Worm (Caenorhabditis elegans) whole organism, L1 larva: ENCODE data around the gene W09D6.4.

Source experiments
- ceh-90 ChIP-seq: sonication (generic microtip); optimal IDR thresholded peaks from 2 replicates; lab custom pipeline; 2016; ENCODE audit warnings: missing genetic modification characterization, missing compliant biosample characterization
- hpl-2 ChIP-seq: fragments of 150-350 bp; optimal IDR thresholded peaks from 2 replicates; lab custom pipeline; 2014; ENCODE audit warnings: missing biosample characterization, missing genetic modification reagents, missing genetic modification characterization
- jun-1 ChIP-seq: fragments of 150-350 bp; optimal IDR thresholded peaks from 2 replicates; lab custom pipeline; 2014; ENCODE audit warnings: missing biosample characterization, missing genetic modification reagents, missing genetic modification characterization
- nhr-28 ChIP-seq: fragments of 150-350 bp; optimal IDR thresholded peaks from 2 replicates; lab custom pipeline; 2014; ENCODE audit warnings: missing biosample characterization, missing genetic modification characterization
- nhr-85 ChIP-seq: sonication (generic microtip); peaks from one replicate; lab custom pipeline; 2016; ENCODE audit warnings: missing genetic modification characterization, inconsistent platforms, missing compliant biosample characterization
- unc-62 ChIP-seq: fragments of 150-350 bp; optimal IDR thresholded peaks from 2 replicates; lab custom pipeline; 2014; ENCODE audit warnings: missing biosample characterization, missing genetic modification reagents, missing genetic modification characterization
- zag-1 ChIP-seq: fragments of 150-350 bp; optimal IDR thresholded peaks from 2 replicates; lab custom pipeline; 2014; ENCODE audit warnings: missing biosample characterization, missing genetic modification characterization

- TF ChIP-seq hpl-2 (GFP tag; lab: Kevin White, UChicago), result no peak
- no peak for TF ChIP-seq nhr-85 (tag; lab: Kevin White, UChicago)
- no peak for TF ChIP-seq unc-62 (GFP tag; lab: Kevin White, UChicago)
- TF ChIP-seq zag-1, result no peak
- TF ChIP-seq nhr-28 (tag; lab: Kevin White, UChicago), result no peak
- TF ChIP-seq ceh-90 (tag; lab: Kevin White, UChicago), result no peak
- no peak for TF ChIP-seq jun-1
These were observed 2.8 kb upstream of the W09D6.4 start for ce11 chrIII:11076743-11077142.
